Worm (Caenorhabditis elegans) whole organism, L2 larva: ENCODE results near the gene F54A3.2.

Experiments used
- ZK546.5 ChIP-seq: sonication (generic microtip); optimal IDR thresholded peaks from 2 replicates; lab custom pipeline; 2017; ENCODE audit warnings: missing biosample characterization, missing genetic modification characterization
- ceh-82 ChIP-seq: fragments of 150-350 bp; optimal IDR thresholded peaks from 2 replicates; lab custom pipeline; 2014; ENCODE audit warnings: missing biosample characterization, missing genetic modification characterization
- egl-27 ChIP-seq: sonication (generic microtip); optimal IDR thresholded peaks from 3 replicates; lab custom pipeline; 2017; ENCODE audit warnings: missing biosample characterization, missing genetic modification reagents, missing genetic modification characterization
- elt-3 ChIP-seq: sonication (generic microtip); optimal IDR thresholded peaks from 2 replicates; lab custom pipeline; 2017; ENCODE audit warnings: missing biosample characterization, missing genetic modification characterization
- fos-1 ChIP-seq: fragments of 150-350 bp; optimal IDR thresholded peaks from 2 replicates; lab custom pipeline; 2014; ENCODE audit warnings: missing biosample characterization, missing genetic modification characterization
- lin-13 ChIP-seq: fragments of 150-350 bp; optimal IDR thresholded peaks from 2 replicates; lab custom pipeline; 2014; ENCODE audit warnings: missing biosample characterization, missing genetic modification reagents, missing genetic modification characterization
- nhr-12 ChIP-seq: fragments of 150-350 bp; optimal IDR thresholded peaks from 2 replicates; lab custom pipeline; 2014; ENCODE audit warnings: missing biosample characterization, missing genetic modification characterization
- nhr-25 ChIP-seq: fragments of 150-350 bp; sonication (generic microtip); optimal IDR thresholded peaks from 3 replicates; lab custom pipeline; 2014; ENCODE audit warnings: missing biosample characterization, missing genetic modification characterization
- nhr-6 ChIP-seq: fragments of 150-350 bp; optimal IDR thresholded peaks from 2 replicates; lab custom pipeline; 2014; ENCODE audit warnings: missing biosample characterization, missing genetic modification characterization
- sma-9 ChIP-seq, 2 experiments: fragments of 150-350 bp in 1 of 2; sonication (generic microtip) in 1 of 2; optimal IDR thresholded peaks; 2 replicates each; lab custom pipeline; 2014 to 2016; ENCODE audit warnings: missing genetic modification characterization in 2 of 2, mild to moderate bottlenecking in 1 of 2, missing biosample characterization in 1 of 2, missing compliant biosample characterization in 1 of 2, missing genetic modification reagents in 1 of 2, moderate library complexity in 1 of 2
- unc-62 ChIP-seq: fragments of 150-350 bp; optimal IDR thresholded peaks from 2 replicates; lab custom pipeline; 2014; ENCODE audit warnings: missing biosample characterization, missing genetic modification reagents, missing genetic modification characterization
- ztf-11 ChIP-seq: sonication (generic microtip); optimal IDR thresholded peaks from 2 replicates; lab custom pipeline; 2017; ENCODE audit warnings: missing biosample characterization, missing genetic modification characterization
- ztf-4 ChIP-seq: fragments of 150-350 bp; optimal IDR thresholded peaks from 2 replicates; lab custom pipeline; 2014; ENCODE audit warnings: missing biosample characterization, missing genetic modification characterization

DNA sequence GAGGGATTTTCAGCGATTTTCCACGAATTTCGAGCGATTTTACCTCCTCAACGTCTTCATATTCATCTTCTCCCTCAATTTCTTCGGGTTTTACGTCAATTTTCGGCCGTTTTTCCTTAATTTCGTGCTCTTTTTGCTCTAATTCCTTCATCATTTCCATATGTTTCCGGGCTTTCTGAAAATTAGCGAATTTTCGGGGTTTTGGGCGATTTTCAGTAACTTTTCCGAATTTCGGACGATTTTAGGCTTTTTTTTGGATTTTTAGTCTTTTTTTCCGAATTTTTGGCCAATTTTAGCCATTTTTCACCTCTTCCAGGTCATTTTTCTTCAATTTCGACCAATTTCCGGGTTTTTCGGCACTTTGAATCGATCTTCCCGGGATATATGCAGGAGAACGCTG is 13.1 kb upstream of the F54A3.2 start:
- TF ChIP-seq unc-62 (no peak), ceh-82 (tag; lab: Kevin White, UChicago) (no peak), egl-27 (tag; lab: Kevin White, UChicago) (no peak), ztf-11 (no peak), fos-1 (tag; lab: Kevin White, UChicago) (no peak), ztf-4 (no peak), lin-13 (GFP tag; lab: Kevin White, UChicago) (no peak), elt-3 (tag; lab: Kevin White, UChicago) (no peak), nhr-12 (tag; lab: Kevin White, UChicago) (no peak), nhr-25 (no peak), ZK546.5 (tag; lab: Kevin White, UChicago) (no peak), nhr-6 (tag; lab: Kevin White, UChicago) (no peak), sma-9 (GFP tag; optimal IDR thresholded peaks at IDR 0.05; lab: Kevin White, UChicago) (no peak), sma-9 (tag; optimal IDR thresholded peaks at IDR 0.05; lab: Kevin White, UChicago) (no peak)
